Worm (Caenorhabditis elegans) whole organism, mixed stage, embryonic: ENCODE results near the gene F46E10.2.

Experiments
- ces-1 ChIP-seq: fragments of 150-350 bp; optimal IDR thresholded peaks from 2 replicates; lab custom pipeline; 2014; ENCODE audit warnings: missing biosample characterization, missing genetic modification reagents, missing genetic modification characterization
- elt-3 ChIP-seq: fragments of 150-350 bp; optimal IDR thresholded peaks from 2 replicates; lab custom pipeline; 2014; ENCODE audit warnings: missing biosample characterization, missing genetic modification characterization

- TF ChIP-seq elt-3 (tag; lab: Kevin White, UChicago): no peak
- TF ChIP-seq ces-1: no peak
Observed at ce11 chrV:6505339-6505811, 14.9 kb upstream of the F46E10.2 start, which contains the start of gene W01A11.7.
